Fruit fly (Drosophila melanogaster) whole organism, embryonic: ENCODE results near the gene CG4230.

Experiments used
- E2f2 ChIP-seq: fragments of 200-800 bp; sonication (Bioruptor generic); IDR thresholded peaks from 2 replicates; pipeline ENCODE4 v1.3.6; 2022; ENCODE audit warnings: missing biosample characterization, missing genetic modification characterization
- Myb ChIP-seq: fragments of 200-800 bp; sonication (Bioruptor generic); optimal IDR thresholded peaks from 2 replicates; lab custom pipeline; 2016; ENCODE audit warnings: missing biosample characterization, missing genetic modification characterization
- dm ChIP-seq: fragments of 200-800 bp; sonication (Bioruptor generic); optimal IDR thresholded peaks from 3 replicates; lab custom pipeline; 2016; ENCODE audit warnings: missing biosample characterization, missing genetic modification characterization

- TF ChIP-seq E2f2 (GFP tag; lab: Robert Waterston, UW) (peak; percentile 55; the same call in 1 of the 2 replicates), dm (GFP tag; lab: Kevin White, UChicago) (peak; percentile 95), Myb (GFP tag; lab: Kevin White, UChicago) (peak; percentile 79)
Measured at dm6 chr2L:5052367-5052914, 43.6 kb upstream of the CG4230 start, which contains the start of gene senju.
